Fruit fly (Drosophila melanogaster) whole organism, wandering third instar larva: ENCODE measurements around the gene inaE.

Experiments
- Abd-B ChIP-seq: fragments of >200 bp; optimal IDR thresholded peaks from 2 replicates; lab custom pipeline; 2017; ENCODE audit warnings: missing biosample characterization, missing genetic modification characterization
- CG32264 ChIP-seq: fragments of 200-800 bp; sonication (Bioruptor generic); optimal IDR thresholded peaks from 2 replicates; lab custom pipeline; 2016; ENCODE audit warnings: missing biosample characterization, missing genetic modification characterization
- CG9705 ChIP-seq: fragments of 200-800 bp; sonication (Bioruptor generic); optimal IDR thresholded peaks from 2 replicates; lab custom pipeline; 2018; ENCODE audit warnings: missing biosample characterization, mild to moderate bottlenecking, missing genetic modification characterization
- CrebA ChIP-seq: fragments of 200-800 bp; sonication (Bioruptor generic); optimal IDR thresholded peaks from 2 replicates; lab custom pipeline; 2016; ENCODE audit warnings: missing biosample characterization, mild to moderate bottlenecking, missing genetic modification characterization, borderline replicate concordance
- Dif ChIP-seq: fragments of 200-275, 200-300 bp; sonication (Bioruptor generic); optimal IDR thresholded peaks from 2 replicates; lab custom pipeline; 2018; ENCODE audit warnings: missing biosample characterization, missing genetic modification characterization; ENCODE audit not compliant: partially characterized antibody
- HLH106 ChIP-seq: fragments of 200-800 bp; optimal IDR thresholded peaks from 3 replicates; lab custom pipeline; 2019; ENCODE audit warnings: missing biosample characterization, mild to moderate bottlenecking, missing genetic modification characterization, moderate library complexity
- Hnf4 ChIP-seq: fragments of 200-800 bp; sonication (Bioruptor generic); optimal IDR thresholded peaks from 2 replicates; lab custom pipeline; 2016; ENCODE audit warnings: missing biosample characterization, mild to moderate bottlenecking, missing genetic modification characterization
- Hr78 ChIP-seq: fragments of >200 bp; optimal IDR thresholded peaks from 2 replicates; lab custom pipeline; 2017; ENCODE audit warnings: missing biosample characterization, missing genetic modification characterization
- Hr83 ChIP-seq: fragments of 200-300 bp; sonication (Bioruptor generic); optimal IDR thresholded peaks from 2 replicates; lab custom pipeline; 2016; ENCODE audit warnings: missing biosample characterization, mild to moderate bottlenecking, missing genetic modification characterization, moderate library complexity; ENCODE audit not compliant: poor library complexity, severe bottlenecking
- Jra ChIP-seq: sonication (Bioruptor generic); optimal IDR thresholded peaks from 2 replicates; lab custom pipeline; 2016; ENCODE audit warnings: missing biosample characterization, missing genetic modification characterization
- Myc ChIP-seq: fragments of >200 bp; optimal IDR thresholded peaks from 2 replicates; lab custom pipeline; 2017
- N ChIP-seq: fragments of >200 bp; optimal IDR thresholded peaks from 2 replicates; lab custom pipeline; 2018; ENCODE audit warnings: missing biosample characterization, missing external identifiers, missing genetic modification characterization
- OdsH ChIP-seq: fragments of 200-800 bp; sonication (Bioruptor generic); optimal IDR thresholded peaks from 2 replicates; lab custom pipeline; 2016; ENCODE audit warnings: missing biosample characterization, mild to moderate bottlenecking, missing genetic modification characterization
- Sp1 ChIP-seq: fragments of 200-800 bp; sonication (Bioruptor generic); optimal IDR thresholded peaks from 3 replicates; lab custom pipeline; 2019; ENCODE audit warnings: missing biosample characterization, mild to moderate bottlenecking, missing genetic modification characterization, moderate library complexity
- Vsx2 ChIP-seq: fragments of 200-300, 225-300 bp; sonication (Bioruptor generic); optimal IDR thresholded peaks from 2 replicates; lab custom pipeline; 2018; ENCODE audit warnings: missing biosample characterization, missing genetic modification characterization; ENCODE audit not compliant: partially characterized antibody
- br ChIP-seq: fragments of 200-800 bp; sonication (Bioruptor generic); optimal IDR thresholded peaks from 2 replicates; lab custom pipeline; 2016; ENCODE audit warnings: missing biosample characterization, missing genetic modification characterization
- brk ChIP-seq: fragments of 200-800 bp; sonication (Bioruptor generic); optimal IDR thresholded peaks from 2 replicates; lab custom pipeline; 2016; ENCODE audit warnings: missing biosample characterization, mild to moderate bottlenecking, missing genetic modification characterization
- dl ChIP-seq, 2 experiments: fragments of 175-275, 200-275 bp in 1 of 2; fragments of 200-275 bp in 1 of 2; sonication (Bioruptor generic); optimal IDR thresholded peaks; lab custom pipeline; 2018; ENCODE audit warnings: mild to moderate bottlenecking in 2 of 2, missing biosample characterization in 2 of 2, missing genetic modification characterization in 2 of 2, moderate library complexity in 2 of 2; ENCODE audit not compliant: partially characterized antibody in 2 of 2, insufficient read depth in 1 of 2
- dsf ChIP-seq: sonication (Bioruptor generic); optimal IDR thresholded peaks from 2 replicates; lab custom pipeline; 2016; ENCODE audit warnings: missing biosample characterization, missing genetic modification characterization, borderline replicate concordance
- foxo ChIP-seq, 2 experiments: fragments of 200-800 bp; sonication (Bioruptor generic); optimal IDR thresholded peaks; 2 replicates in 1 of 2; 3 replicates in 1 of 2; lab custom pipeline; 2016 to 2017; ENCODE audit warnings: missing biosample characterization in 2 of 2, missing genetic modification characterization in 2 of 2
- fru ChIP-seq: fragments of 200-800 bp; sonication (Bioruptor generic); optimal IDR thresholded peaks from 3 replicates; lab custom pipeline; 2016; ENCODE audit warnings: missing biosample characterization, mild to moderate bottlenecking, missing genetic modification characterization
- h ChIP-seq: fragments of 200-800 bp; sonication (Bioruptor generic); optimal IDR thresholded peaks from 3 replicates; lab custom pipeline; 2016; ENCODE audit warnings: missing biosample characterization, mild to moderate bottlenecking, missing genetic modification characterization
- jim ChIP-seq: fragments of 175-275, 200-325 bp; sonication (Bioruptor generic); optimal IDR thresholded peaks from 2 replicates; lab custom pipeline; 2016; ENCODE audit warnings: missing biosample characterization, mild to moderate bottlenecking, missing genetic modification characterization
- rgr ChIP-seq: fragments of 200-800 bp; sonication (Bioruptor generic); optimal IDR thresholded peaks from 3 replicates; lab custom pipeline; 2016; ENCODE audit warnings: missing biosample characterization, mild to moderate bottlenecking, missing genetic modification characterization
- sage ChIP-seq: fragments of 200-800 bp; sonication (Bioruptor generic); optimal IDR thresholded peaks from 2 replicates; lab custom pipeline; 2016; ENCODE audit warnings: missing biosample characterization, mild to moderate bottlenecking, missing genetic modification characterization
- sv ChIP-seq: fragments of 200-800 bp; sonication (Bioruptor generic); optimal IDR thresholded peaks from 3 replicates; lab custom pipeline; 2016; ENCODE audit warnings: missing biosample characterization, missing genetic modification characterization
- tai ChIP-seq: sonication (Bioruptor generic); optimal IDR thresholded peaks from 2 replicates; lab custom pipeline; 2016; ENCODE audit warnings: missing biosample characterization, missing genetic modification characterization
- usp ChIP-seq: fragments of >200 bp; optimal IDR thresholded peaks from 2 replicates; lab custom pipeline; 2017; ENCODE audit warnings: missing biosample characterization, missing genetic modification characterization
- woc ChIP-seq: sonication (Bioruptor generic); optimal IDR thresholded peaks from 2 replicates; lab custom pipeline; 2016; ENCODE audit warnings: missing biosample characterization, mild to moderate bottlenecking, missing genetic modification characterization

The inaE gene

dm6 chrX:13797538-13797937 is 14.0 kb downstream of the inaE start, which contains the start of gene CG10996:
Gene CG10996 (minus strand): TSS chrX:13797638.
- TF ChIP-seq br: no peak
- no peak for TF ChIP-seq CrebA (GFP tag; lab: Kevin White, UChicago)
- TF ChIP-seq Hnf4 (GFP tag; lab: Kevin White, UChicago): no peak
- TF ChIP-seq Vsx2: no peak
- TF ChIP-seq dl (GFP tag; optimal IDR thresholded peaks at IDR 0.05; lab: Kevin White, UChicago; ENCODE audit: insufficient read depth in 1 of 2, partially characterized antibody in 2 of 2): no peak
- TF ChIP-seq Jra (GFP tag; lab: Kevin White, UChicago): no peak
- TF ChIP-seq Hr78: no peak
- TF ChIP-seq tai: no peak
- TF ChIP-seq sv (GFP tag; lab: Kevin White, UChicago): no peak
- TF ChIP-seq Dif: no peak
- no peak for TF ChIP-seq HLH106
- TF ChIP-seq dsf (GFP tag; lab: Kevin White, UChicago): no peak
- TF ChIP-seq foxo (GFP tag; optimal IDR thresholded peaks at IDR 0.05; lab: Kevin White, UChicago): no peak
- TF ChIP-seq rgr (GFP tag; lab: Kevin White, UChicago): no peak
- TF ChIP-seq, all 38 proteins: peak for 0

- TF ChIP-seq fru (peak; percentile 17), Jra (GFP tag; lab: Kevin White, UChicago) (no peak), usp (GFP tag; lab: Kevin White, UChicago) (no peak), OdsH (no peak), h (GFP tag; lab: Kevin White, UChicago) (peak; percentile 5), foxo (GFP tag; optimal IDR thresholded peaks at IDR 0.05; lab: Kevin White, UChicago) (peak in 1 of 2 experiments; percentile 33), sage (GFP tag; lab: Kevin White, UChicago) (no peak), N (GFP tag; lab: Kevin White, UChicago) (no peak)
These were observed 17.2 kb downstream of the inaE start for dm6 chrX:13800680-13801079.

dm6 chrX:13804398-13804797 is 20.9 kb downstream of the inaE start:
- TF ChIP-seq woc (GFP tag; lab: Kevin White, UChicago) (no peak), Dif (no peak), sv (GFP tag; lab: Kevin White, UChicago) (no peak), dl (GFP tag; optimal IDR thresholded peaks at IDR 0.05; lab: Kevin White, UChicago; ENCODE audit: insufficient read depth in 1 of 2, partially characterized antibody in 2 of 2) (no peak), Vsx2 (no peak)
- TF ChIP-seq, all 38 proteins: peak for 0

dm6 chrX:13805554-13805953 is 22.0 kb downstream of the inaE start:
- no peak for TF ChIP-seq sv (GFP tag; lab: Kevin White, UChicago)
- no peak for TF ChIP-seq CG9705 (GFP tag; lab: Kevin White, UChicago)
- TF ChIP-seq Vsx2: no peak
- no peak for TF ChIP-seq sage (GFP tag; lab: Kevin White, UChicago)
- TF ChIP-seq rgr (GFP tag; lab: Kevin White, UChicago): no peak
- no peak for TF ChIP-seq dl (GFP tag; optimal IDR thresholded peaks at IDR 0.05; lab: Kevin White, UChicago; ENCODE audit: insufficient read depth in 1 of 2, partially characterized antibody in 2 of 2)
- TF ChIP-seq Hr78: no peak
- TF ChIP-seq dsf (GFP tag; lab: Kevin White, UChicago): no peak
- no peak for TF ChIP-seq Sp1 (GFP tag; lab: Kevin White, UChicago)
- TF ChIP-seq, all 38 proteins: peak for 0

- TF ChIP-seq N (GFP tag; lab: Kevin White, UChicago) (peak; percentile 54), Abd-B (GFP tag; lab: Kevin White, UChicago) (no peak), dl (GFP tag; optimal IDR thresholded peaks at IDR 0.05; lab: Kevin White, UChicago; ENCODE audit: insufficient read depth in 1 of 2, partially characterized antibody in 2 of 2) (no peak), Hr83 (GFP tag; lab: Kevin White, UChicago) (no peak), rgr (GFP tag; lab: Kevin White, UChicago) (no peak), brk (no peak), h (GFP tag; lab: Kevin White, UChicago) (no peak), tai (no peak), Hnf4 (GFP tag; lab: Kevin White, UChicago) (peak; percentile 38), CG32264 (no peak), HLH106 (no peak), Myc (lab: Kevin White, UChicago) (no peak)
These were observed 28.0 kb downstream of the inaE start, which contains the start of gene CG11095 for dm6 chrX:13811480-13811879. Gene CG11095 (plus strand): TSS chrX:13811684.

dm6 chrX:13814058-13814457 is 30.5 kb downstream of the inaE start:
- TF ChIP-seq dl (GFP tag; optimal IDR thresholded peaks at IDR 0.05; lab: Kevin White, UChicago; ENCODE audit: insufficient read depth in 1 of 2, partially characterized antibody in 2 of 2): no peak
- TF ChIP-seq CG32264: no peak
- TF ChIP-seq OdsH: no peak
- no peak for TF ChIP-seq jim (GFP tag; lab: Kevin White, UChicago)
- TF ChIP-seq CG9705 (GFP tag; lab: Kevin White, UChicago): no peak
- TF ChIP-seq tai: no peak
- TF ChIP-seq Vsx2: no peak
- no peak for TF ChIP-seq CrebA (GFP tag; lab: Kevin White, UChicago)
- no peak for TF ChIP-seq Hnf4 (GFP tag; lab: Kevin White, UChicago)
